Fruit fly (Drosophila melanogaster) whole organism, pupa: ENCODE measurements around the gene SNCF.

Experiments
- D1 ChIP-seq: fragments of 200-800 bp; sonication (Bioruptor generic); optimal IDR thresholded peaks from 2 replicates; lab custom pipeline; 2018; ENCODE audit warnings: missing biosample characterization, mild to moderate bottlenecking, missing genetic modification characterization, moderate library complexity
- Snoo ChIP-seq: fragments of 200-800 bp; sonication (Bioruptor generic); optimal IDR thresholded peaks from 3 replicates; lab custom pipeline; 2017; ENCODE audit warnings: missing biosample characterization, mild to moderate bottlenecking, missing genetic modification characterization, inconsistent platforms
- fd96Ca ChIP-seq: fragments of 200-800 bp; sonication (Bioruptor generic); IDR thresholded peaks from 3 replicates; pipeline ENCODE4 v1.3.6; 2022; ENCODE audit warnings: missing biosample characterization, missing genetic modification characterization
- rn ChIP-seq: fragments of 200-800 bp; sonication (Bioruptor generic); IDR thresholded peaks from 2 replicates; pipeline ENCODE4 v1.3.6; 2022; ENCODE audit warnings: missing biosample characterization, missing genetic modification characterization

dm6 chr3L:13424068-13424467, 45.7 kb downstream of the SNCF start, which contains the start of gene CG33263:
- TF ChIP-seq Snoo (tag; lab: Kevin White, UChicago) = no peak
- no peak for TF ChIP-seq D1
- no peak for TF ChIP-seq rn
- TF ChIP-seq fd96Ca (GFP tag; lab: Robert Waterston, UW) = no peak
